Worm (Caenorhabditis elegans) whole organism, L1 larva: Measurements from ENCODE around the gene ttr-51.
A peak's percentile ranks its signal among the peaks of the same experiment; 100 is the strongest.

Experiments used
- aha-1 ChIP-seq: fragments of 150-350 bp; optimal IDR thresholded peaks from 2 replicates; lab custom pipeline; 2014; ENCODE audit warnings: missing biosample characterization, missing genetic modification characterization
- ama-1 ChIP-seq: fragments of 150-350 bp; optimal IDR thresholded peaks from 2 replicates; lab custom pipeline; 2014
- ceh-8 ChIP-seq: fragments of 200-800 bp; sonication (Bioruptor generic); optimal IDR thresholded peaks from 2 replicates; lab custom pipeline; 2018; ENCODE audit warnings: mild to moderate bottlenecking, missing genetic modification characterization, moderate library complexity, missing compliant biosample characterization
- ceh-88 ChIP-seq: fragments of 200-800 bp; sonication (Bioruptor generic); IDR thresholded peaks from 2 replicates; pipeline ENCODE4 v1.3.6; 2022; ENCODE audit warnings: missing genetic modification characterization, missing compliant biosample characterization
- dsc-1 ChIP-seq: sonication (generic microtip); optimal IDR thresholded peaks from 2 replicates; lab custom pipeline; 2016; ENCODE audit warnings: mild to moderate bottlenecking, missing genetic modification characterization, missing compliant biosample characterization
- efl-1 ChIP-seq, 4 experiments: fragments of 150-350 bp; optimal IDR thresholded peaks in 3 of 4; peaks in 1 of 4; 1 replicate in 1 of 4; 2 replicates in 3 of 4; lab custom pipeline; 2014; ENCODE audit warnings: missing biosample characterization in 2 of 4, missing genetic modification characterization in 2 of 4, missing genetic modification reagents in 2 of 4
- efl-3 ChIP-seq: fragments of 200-800 bp; sonication (Bioruptor generic); optimal IDR thresholded peaks from 2 replicates; lab custom pipeline; 2018; ENCODE audit warnings: mild to moderate bottlenecking, missing genetic modification characterization, missing compliant biosample characterization
- egl-27 ChIP-seq, 2 experiments: fragments of 150-350 bp in 1 of 2; sonication (generic microtip); optimal IDR thresholded peaks; 3 replicates each; lab custom pipeline; 2017 to 2018; ENCODE audit warnings: missing biosample characterization in 2 of 2, missing genetic modification characterization in 2 of 2, missing genetic modification reagents in 2 of 2
- elt-2 ChIP-seq: sonication (generic microtip); optimal IDR thresholded peaks from 2 replicates; lab custom pipeline; 2016; ENCODE audit warnings: missing genetic modification characterization, mild to moderate bottlenecking, inconsistent platforms, missing compliant biosample characterization, missing genetic modification reagents
- elt-3 ChIP-seq, 6 experiments: fragments of 150-350 bp in 1 of 6; sonication (generic microtip); optimal IDR thresholded peaks; 2 replicates each; lab custom pipeline; 2017 to 2018; ENCODE audit warnings: missing biosample characterization in 6 of 6, missing genetic modification characterization in 6 of 6, inconsistent platforms in 1 of 6
- ets-5 ChIP-seq: fragments of 200-800 bp; sonication (Bioruptor generic); IDR thresholded peaks from 2 replicates; pipeline ENCODE4 v1.3.6; 2022; ENCODE audit warnings: missing genetic modification characterization, missing compliant biosample characterization
- fkh-10 ChIP-seq: sonication (generic microtip); optimal IDR thresholded peaks from 2 replicates; lab custom pipeline; 2017; ENCODE audit warnings: missing biosample characterization, missing genetic modification reagents, missing genetic modification characterization
- fkh-4 ChIP-seq: sonication (generic microtip); optimal IDR thresholded peaks from 2 replicates; lab custom pipeline; 2016; ENCODE audit warnings: missing compliant biosample characterization, missing genetic modification characterization, borderline replicate concordance
- fkh-8 ChIP-seq: sonication (generic microtip); optimal IDR thresholded peaks from 2 replicates; lab custom pipeline; 2016; ENCODE audit warnings: mild to moderate bottlenecking, missing genetic modification characterization, missing compliant biosample characterization
- fos-1 ChIP-seq: fragments of 150-350 bp; optimal IDR thresholded peaks from 2 replicates; lab custom pipeline; 2014; ENCODE audit warnings: missing biosample characterization, missing genetic modification characterization
- hpl-2 ChIP-seq: fragments of 150-350 bp; optimal IDR thresholded peaks from 2 replicates; lab custom pipeline; 2014; ENCODE audit warnings: missing biosample characterization, missing genetic modification reagents, missing genetic modification characterization
- lin-14 ChIP-seq: fragments of 200-800 bp; sonication (Bioruptor generic); optimal IDR thresholded peaks from 2 replicates; lab custom pipeline; 2018; ENCODE audit warnings: mild to moderate bottlenecking, missing genetic modification characterization, moderate library complexity, missing compliant biosample characterization
- lin-35 ChIP-seq, 2 experiments: fragments of 150-350 bp; optimal IDR thresholded peaks; 2 replicates each; lab custom pipeline; 2014; ENCODE audit warnings: missing biosample characterization in 2 of 2, missing genetic modification characterization in 2 of 2, missing genetic modification reagents in 2 of 2
- lir-3 ChIP-seq: sonication (generic microtip); optimal IDR thresholded peaks from 2 replicates; lab custom pipeline; 2016; ENCODE audit warnings: mild to moderate bottlenecking, missing genetic modification characterization, moderate library complexity, missing compliant biosample characterization; ENCODE audit not compliant: poor library complexity
- lsy-2 ChIP-seq, 2 experiments: fragments of 150-350 bp; optimal IDR thresholded peaks; 2 replicates each; lab custom pipeline; 2014; ENCODE audit warnings: missing biosample characterization in 2 of 2, missing genetic modification characterization in 2 of 2
- mab-9 ChIP-seq: fragments of 200-800 bp; sonication (Bioruptor generic); IDR thresholded peaks from 2 replicates; pipeline ENCODE4 v1.3.6; 2022; ENCODE audit warnings: missing genetic modification reagents, missing genetic modification characterization, missing compliant biosample characterization
- mdl-1 ChIP-seq, 2 experiments: fragments of 150-350 bp; optimal IDR thresholded peaks; 2 replicates each; lab custom pipeline; 2014 to 2017; ENCODE audit warnings: missing biosample characterization in 2 of 2, missing genetic modification characterization in 2 of 2, inconsistent platforms in 1 of 2
- mef-2 ChIP-seq: fragments of 150-350 bp; optimal IDR thresholded peaks from 2 replicates; lab custom pipeline; 2014; ENCODE audit warnings: missing biosample characterization, missing genetic modification characterization
- mep-1 ChIP-seq: fragments of 150-350 bp; optimal IDR thresholded peaks from 2 replicates; lab custom pipeline; 2014; ENCODE audit warnings: missing biosample characterization, missing genetic modification characterization
- nhr-11 ChIP-seq: fragments of 150-350 bp; optimal IDR thresholded peaks from 2 replicates; lab custom pipeline; 2014; ENCODE audit warnings: missing biosample characterization, missing genetic modification characterization
- nhr-12 ChIP-seq: sonication (generic microtip); optimal IDR thresholded peaks from 2 replicates; lab custom pipeline; 2017; ENCODE audit warnings: missing biosample characterization, missing genetic modification characterization
- nhr-20 ChIP-seq: sonication (generic microtip); optimal IDR thresholded peaks from 2 replicates; lab custom pipeline; 2016; ENCODE audit warnings: mild to moderate bottlenecking, missing genetic modification characterization, missing compliant biosample characterization
- nhr-47 ChIP-seq: sonication (generic microtip); optimal IDR thresholded peaks from 2 replicates; lab custom pipeline; 2016; ENCODE audit warnings: mild to moderate bottlenecking, missing genetic modification characterization, moderate library complexity, missing compliant biosample characterization
- nhr-76 ChIP-seq: sonication (generic microtip); optimal IDR thresholded peaks from 2 replicates; lab custom pipeline; 2017; ENCODE audit warnings: missing biosample characterization, missing genetic modification characterization
- pqm-1 ChIP-seq: sonication (generic microtip); optimal IDR thresholded peaks from 3 replicates; lab custom pipeline; 2017; ENCODE audit warnings: missing biosample characterization, missing genetic modification characterization
- rnt-1 ChIP-seq: sonication (generic microtip); optimal IDR thresholded peaks from 2 replicates; lab custom pipeline; 2016; ENCODE audit warnings: mild to moderate bottlenecking, missing genetic modification characterization, moderate library complexity, missing compliant biosample characterization
- snu-23 ChIP-seq: sonication (generic microtip); optimal IDR thresholded peaks from 2 replicates; lab custom pipeline; 2016; ENCODE audit warnings: missing genetic modification characterization, missing compliant biosample characterization
- sptf-1 ChIP-seq: fragments of 150-350 bp; optimal IDR thresholded peaks from 2 replicates; lab custom pipeline; 2014; ENCODE audit warnings: missing biosample characterization, missing genetic modification characterization
- unc-62 ChIP-seq: fragments of 150-350 bp; optimal IDR thresholded peaks from 2 replicates; lab custom pipeline; 2014; ENCODE audit warnings: missing biosample characterization, missing genetic modification reagents, missing genetic modification characterization
- unc-86 ChIP-seq: sonication (generic microtip); optimal IDR thresholded peaks from 2 replicates; lab custom pipeline; 2016; ENCODE audit warnings: missing genetic modification characterization, missing compliant biosample characterization
- unc-98 ChIP-seq: fragments of 200-800 bp; sonication (Bioruptor generic); IDR thresholded peaks from 2 replicates; pipeline ENCODE4 v1.3.6; 2022; ENCODE audit warnings: missing genetic modification characterization, missing compliant biosample characterization
- xbp-1 ChIP-seq: sonication (generic microtip); optimal IDR thresholded peaks from 2 replicates; lab custom pipeline; 2016; ENCODE audit warnings: missing genetic modification characterization, missing compliant biosample characterization
- zag-1 ChIP-seq: fragments of 150-350 bp; optimal IDR thresholded peaks from 2 replicates; lab custom pipeline; 2014; ENCODE audit warnings: missing biosample characterization, missing genetic modification characterization

Gene ttr-51

ce11 chrIV:13246961-13247360, 5.2 kb downstream of the ttr-51 start, which contains the start of gene JC8.7:
Gene JC8.7, plus strand, starts transcription at chrIV:13247261.
- TF ChIP-seq lin-14 (no peak), ets-5 (no peak), efl-3 (GFP tag; lab: Kevin White, UChicago) (no peak), unc-86 (tag; lab: Kevin White, UChicago) (no peak)

DNA sequence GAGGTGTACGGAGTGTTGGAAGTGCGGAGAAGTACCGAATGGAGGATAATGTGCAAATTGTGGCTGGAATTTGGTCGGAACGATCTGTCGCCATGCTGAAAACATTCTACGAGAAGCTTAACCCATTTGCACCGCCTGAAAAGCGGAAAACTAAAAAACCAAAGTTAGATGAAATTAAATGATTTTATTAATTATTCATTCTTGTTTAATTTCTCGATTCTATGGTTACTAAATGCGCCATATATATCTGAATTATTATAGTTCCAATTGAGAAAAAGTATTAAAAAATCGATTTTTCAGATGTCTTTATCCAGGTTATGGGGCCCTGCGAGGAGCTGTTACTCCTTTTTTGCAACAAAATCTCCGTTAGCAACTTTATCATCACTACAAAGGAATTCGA, 8.1 kb downstream of the ttr-51 start, which contains the start of gene cox-11:
Gene cox-11 (plus strand): TSS at position 301 of the 400 bp plus-strand sequence.
- TF ChIP-seq fkh-10 (no peak), ama-1 (no peak), lir-3 (tag; lab: Kevin White, UChicago) (no peak), elt-2 (tag; lab: Kevin White, UChicago) (no peak), nhr-11 (tag; lab: Kevin White, UChicago) (no peak), aha-1 (tag; lab: Kevin White, UChicago) (no peak), egl-27 (tag; optimal IDR thresholded peaks at IDR 0.05; lab: Kevin White, UChicago) (no peak), pqm-1 (tag; lab: Kevin White, UChicago) (no peak), mdl-1 (tag; optimal IDR thresholded peaks at IDR 0.05; lab: Kevin White, UChicago) (no peak), ceh-8 (GFP tag; lab: Kevin White, UChicago) (no peak), efl-3 (GFP tag; lab: Kevin White, UChicago) (no peak), zag-1 (no peak), mab-9 (GFP tag; lab: Robert Waterston, UW) (no peak), unc-98 (GFP tag; lab: Robert Waterston, UW) (no peak), nhr-20 (tag; lab: Kevin White, UChicago) (no peak), sptf-1 (tag; lab: Kevin White, UChicago) (no peak)

- TF ChIP-seq efl-1 (optimal IDR thresholded peaks at IDR 0.05; lab: Kevin White, UChicago): no peak
- TF ChIP-seq efl-1 (GFP tag; optimal IDR thresholded peaks at IDR 0.05 in 1 of 2; lab: Kevin White, UChicago): peak in 1 of 2 experiments; percentile 33
- no peak for TF ChIP-seq elt-3 (tag; optimal IDR thresholded peaks at IDR 0.05; lab: Kevin White, UChicago)
These were observed 8.7 kb downstream of the ttr-51 start, which contains the start of gene JC8.4 for ce11 chrIV:13243375-13243774. Gene JC8.4, plus strand, starts transcription at chrIV:13243675.

- TF ChIP-seq nhr-11 (tag; lab: Kevin White, UChicago): no peak
- TF ChIP-seq fkh-8 (tag; lab: Kevin White, UChicago): no peak
- no peak for TF ChIP-seq lir-3 (tag; lab: Kevin White, UChicago)
These were observed 10.8 kb downstream of the ttr-51 start for ce11 chrIV:13241340-13241739.

ce11 chrIV:13240842-13241143, 11.3 kb downstream of the ttr-51 start, which contains the start of gene lin-54:
Gene lin-54, plus strand, starts transcription at chrIV:13241044.
- TF ChIP-seq mep-1 (tag; lab: Kevin White, UChicago) (no peak), lsy-2 (tag; optimal IDR thresholded peaks at IDR 0.05; lab: Kevin White, UChicago) (no peak), nhr-11 (tag; lab: Kevin White, UChicago) (no peak), dsc-1 (tag; lab: Kevin White, UChicago) (no peak), zag-1 (no peak), aha-1 (tag; lab: Kevin White, UChicago) (no peak), egl-27 (tag; optimal IDR thresholded peaks at IDR 0.05; lab: Kevin White, UChicago) (no peak), snu-23 (GFP tag; lab: Kevin White, UChicago) (no peak), nhr-20 (tag; lab: Kevin White, UChicago) (no peak), nhr-12 (tag; lab: Kevin White, UChicago) (no peak), unc-62 (no peak)

ce11 chrIV:13240078-13240841, 11.9 kb downstream of the ttr-51 start, which contains the start of gene rpl-12:
Gene rpl-12, minus strand, starts transcription at chrIV:13240651.
- TF ChIP-seq lsy-2 (tag; optimal IDR thresholded peaks at IDR 0.05; lab: Kevin White, UChicago) (peak; percentile 98), egl-27 (tag; optimal IDR thresholded peaks at IDR 0.05; lab: Kevin White, UChicago) (peak; percentile 72 to 87), snu-23 (GFP tag; lab: Kevin White, UChicago) (peak; percentile 100), elt-2 (tag; lab: Kevin White, UChicago) (peak; percentile 90), rnt-1 (tag; lab: Kevin White, UChicago) (peak; percentile 98), xbp-1 (tag; lab: Kevin White, UChicago) (peak; percentile 99), nhr-47 (tag; lab: Kevin White, UChicago) (peak; percentile 99), unc-98 (GFP tag; lab: Robert Waterston, UW) (peak; percentile 91), unc-62 (peak; percentile 21), lir-3 (tag; lab: Kevin White, UChicago) (peak; percentile 95), mef-2 (tag; lab: Kevin White, UChicago) (peak; percentile 93), fkh-10 (peak; percentile 99), nhr-76 (peak; percentile 74), ceh-88 (GFP tag; lab: Robert Waterston, UW) (peak; percentile 97), fos-1 (peak; percentile 97), lin-35 (GFP tag; optimal IDR thresholded peaks at IDR 0.05; lab: Kevin White, UChicago) (peak; percentile 98 to 99), hpl-2 (GFP tag; lab: Kevin White, UChicago) (peak; percentile 93), ets-5 (0 out of 2 replicates have a peak, but pooled peaks have one; percentile 78), fkh-4 (tag; lab: Kevin White, UChicago) (peak; percentile 95)
